Fruit fly (Drosophila melanogaster) whole organism, embryonic: ENCODE data around the gene MICU3.

Experiments
- CG10979 ChIP-seq: fragments of 200-800 bp; sonication (Bioruptor generic); optimal IDR thresholded peaks from 2 replicates; lab custom pipeline; 2018; ENCODE audit warnings: missing biosample characterization, mild to moderate bottlenecking, missing genetic modification characterization, moderate library complexity
- CG12236 ChIP-seq: fragments of 200-800 bp; sonication (Bioruptor generic); optimal IDR thresholded peaks from 2 replicates; lab custom pipeline; 2016; ENCODE audit warnings: missing biosample characterization, missing genetic modification characterization
- CG15479 ChIP-seq: fragments of 200-800 bp; sonication (Bioruptor generic); optimal IDR thresholded peaks from 3 replicates; lab custom pipeline; 2019; ENCODE audit warnings: missing biosample characterization, mild to moderate bottlenecking, missing genetic modification characterization, moderate library complexity
- CG17361 ChIP-seq: fragments of 200-800 bp; sonication (Bioruptor generic); IDR thresholded peaks from 3 replicates; pipeline ENCODE4 v1.3.6; 2022; ENCODE audit warnings: missing biosample characterization, missing genetic modification characterization
- CG17568 ChIP-seq: fragments of 200-800 bp; sonication (Bioruptor generic); optimal IDR thresholded peaks from 2 replicates; lab custom pipeline; 2018; ENCODE audit warnings: missing biosample characterization, mild to moderate bottlenecking, missing genetic modification characterization, moderate library complexity
- CG17612 ChIP-seq: fragments of 200-800 bp; sonication (Bioruptor generic); IDR thresholded peaks from 2 replicates; pipeline ENCODE4 v1.3.6; 2022; ENCODE audit warnings: missing biosample characterization, missing genetic modification characterization
- CG17829 ChIP-seq: fragments of 200-800 bp; optimal IDR thresholded peaks from 2 replicates; lab custom pipeline; 2019; ENCODE audit warnings: missing biosample characterization, mild to moderate bottlenecking, missing genetic modification characterization, moderate library complexity
- CG18619 ChIP-seq: fragments of 200-800 bp; sonication (Bioruptor generic); optimal IDR thresholded peaks from 3 replicates; lab custom pipeline; 2017; ENCODE audit warnings: missing biosample characterization, mild to moderate bottlenecking, missing genetic modification characterization
- CG4820 ChIP-seq: fragments of 200-800 bp; sonication (Bioruptor generic); optimal IDR thresholded peaks from 3 replicates; lab custom pipeline; 2016; ENCODE audit warnings: missing biosample characterization, missing genetic modification characterization
- CG5180 ChIP-seq: fragments of 200-800 bp; sonication (Bioruptor generic); optimal IDR thresholded peaks from 3 replicates; lab custom pipeline; 2017; ENCODE audit warnings: missing biosample characterization, missing genetic modification characterization, mild to moderate bottlenecking, moderate library complexity, missing genetic modification reagents
- CG6765 ChIP-seq: fragments of 200-800 bp; sonication (Bioruptor generic); optimal IDR thresholded peaks from 3 replicates; lab custom pipeline; 2017; ENCODE audit warnings: missing biosample characterization, mild to moderate bottlenecking, missing genetic modification characterization
- CG6791 ChIP-seq: fragments of 200-800 bp; sonication (Bioruptor generic); IDR thresholded peaks from 3 replicates; pipeline ENCODE4 v1.3.6; 2022; ENCODE audit warnings: missing biosample characterization, missing genetic modification characterization; ENCODE audit not compliant: partially characterized antibody
- CG7839 ChIP-seq: fragments of 200-800 bp; sonication (Bioruptor generic); optimal IDR thresholded peaks from 3 replicates; lab custom pipeline; 2018; ENCODE audit warnings: missing biosample characterization, mild to moderate bottlenecking, missing genetic modification characterization, moderate library complexity
- CG7928 ChIP-seq: fragments of 200-800 bp; sonication (Bioruptor generic); optimal IDR thresholded peaks from 2 replicates; lab custom pipeline; 2017; ENCODE audit warnings: missing biosample characterization, mild to moderate bottlenecking, missing genetic modification characterization
- CG7963 ChIP-seq: fragments of 200-800 bp; sonication (Bioruptor generic); IDR thresholded peaks from 3 replicates; pipeline ENCODE4 v1.3.6; 2022; ENCODE audit warnings: missing biosample characterization, missing genetic modification characterization; ENCODE audit not compliant: partially characterized antibody
- CG7987 ChIP-seq: fragments of 200-800 bp; sonication (Bioruptor generic); optimal IDR thresholded peaks from 2 replicates; lab custom pipeline; 2018; ENCODE audit warnings: missing biosample characterization, mild to moderate bottlenecking, missing genetic modification characterization, moderate library complexity
- CG8388 ChIP-seq: fragments of 200-800 bp; sonication (Bioruptor generic); optimal IDR thresholded peaks from 2 replicates; lab custom pipeline; 2019; ENCODE audit warnings: missing biosample characterization, mild to moderate bottlenecking, missing genetic modification characterization, moderate library complexity
- CkIIα-i1 ChIP-seq: fragments of 200-800 bp; sonication (Bioruptor generic); IDR thresholded peaks from 2 replicates; pipeline ENCODE4 v1.3.6; 2022; ENCODE audit warnings: missing biosample characterization, missing genetic modification characterization
- Dip2 ChIP-seq: fragments of 200-800 bp; sonication (Bioruptor generic); IDR thresholded peaks from 2 replicates; pipeline ENCODE4 v1.3.6; 2022; ENCODE audit warnings: missing biosample characterization, missing genetic modification characterization
- H2.0 ChIP-seq: fragments of 200-800 bp; sonication (Bioruptor generic); IDR thresholded peaks from 2 replicates; pipeline ENCODE4 v1.3.6; 2022; ENCODE audit warnings: missing biosample characterization, missing genetic modification characterization
- Hmx ChIP-seq: fragments of 200-800 bp; sonication (Bioruptor generic); optimal IDR thresholded peaks from 2 replicates; lab custom pipeline; 2016; ENCODE audit warnings: missing biosample characterization, missing genetic modification characterization
- Kr ChIP-seq: fragments of 200-800 bp; sonication (Bioruptor generic); optimal IDR thresholded peaks from 2 replicates; lab custom pipeline; 2017; ENCODE audit warnings: missing biosample characterization, mild to moderate bottlenecking, missing genetic modification characterization
- Mad ChIP-seq: fragments of 200-800 bp; sonication (Bioruptor generic); optimal IDR thresholded peaks from 2 replicates; lab custom pipeline; 2016; ENCODE audit warnings: missing biosample characterization, missing genetic modification characterization
- Nf-YC ChIP-seq: fragments of 200-800 bp; optimal IDR thresholded peaks from 3 replicates; lab custom pipeline; 2019; ENCODE audit warnings: missing biosample characterization, mild to moderate bottlenecking, missing genetic modification characterization, moderate library complexity
- Optix ChIP-seq: fragments of 200-800 bp; sonication (Bioruptor generic); IDR thresholded peaks from 3 replicates; pipeline ENCODE4 v1.3.6; 2022; ENCODE audit warnings: missing biosample characterization, missing genetic modification characterization
- PHDP ChIP-seq: fragments of 200-800 bp; sonication (Bioruptor generic); optimal IDR thresholded peaks from 3 replicates; lab custom pipeline; 2018; ENCODE audit warnings: missing biosample characterization, mild to moderate bottlenecking, missing genetic modification characterization, moderate library complexity
- Rfx ChIP-seq: fragments of 200-800 bp; sonication (Bioruptor generic); IDR thresholded peaks from 2 replicates; pipeline ENCODE4 v1.3.6; 2022; ENCODE audit warnings: missing biosample characterization, missing genetic modification characterization
- Stat92E ChIP-seq, 3 experiments: fragments of >200 bp in 2 of 3; fragments of 200-800 bp in 1 of 3; sonication (Bioruptor generic) in 1 of 3; optimal IDR thresholded peaks; 2 replicates each; lab custom pipeline; 2017 to 2019; ENCODE audit warnings: missing biosample characterization in 3 of 3, missing genetic modification characterization in 3 of 3, mild to moderate bottlenecking in 1 of 3, moderate library complexity in 1 of 3
- Xbp1 ChIP-seq: fragments of 200-800 bp; sonication (Bioruptor generic); optimal IDR thresholded peaks from 3 replicates; lab custom pipeline; 2016; ENCODE audit warnings: missing biosample characterization, mild to moderate bottlenecking, missing genetic modification characterization
- bbx ChIP-seq: fragments of 200-800 bp; sonication (Bioruptor generic); IDR thresholded peaks from 2 replicates; pipeline ENCODE4 v1.3.6; 2022; ENCODE audit warnings: missing biosample characterization, missing genetic modification characterization; ENCODE audit not compliant: partially characterized antibody
- corto ChIP-seq: fragments of 200-800 bp; sonication (Bioruptor generic); optimal IDR thresholded peaks from 2 replicates; lab custom pipeline; 2016; ENCODE audit warnings: missing biosample characterization, mild to moderate bottlenecking, missing genetic modification characterization, moderate library complexity
- crol ChIP-seq: fragments of 200-800 bp; sonication (Bioruptor generic); IDR thresholded peaks from 2 replicates; pipeline ENCODE4 v1.3.6; 2022; ENCODE audit warnings: missing biosample characterization, missing genetic modification characterization
- dmrt99B ChIP-seq: fragments of 200-800 bp; sonication (Bioruptor generic); optimal IDR thresholded peaks from 2 replicates; lab custom pipeline; 2018; ENCODE audit warnings: missing biosample characterization, mild to moderate bottlenecking, missing genetic modification characterization, moderate library complexity
- dpn ChIP-seq, 2 experiments: fragments of 200-800 bp; sonication (Bioruptor generic); optimal IDR thresholded peaks; 3 replicates each; lab custom pipeline; 2016; ENCODE audit warnings: missing biosample characterization in 2 of 2, missing genetic modification characterization in 2 of 2
- dysf ChIP-seq: fragments of 200-800 bp; sonication (Bioruptor generic); IDR thresholded peaks from 3 replicates; pipeline ENCODE4 v1.3.6; 2022; ENCODE audit warnings: missing biosample characterization, missing genetic modification characterization
- exex ChIP-seq: fragments of 200-800 bp; sonication (Bioruptor generic); optimal IDR thresholded peaks from 4 replicates; lab custom pipeline; 2018; ENCODE audit warnings: missing biosample characterization, mild to moderate bottlenecking, missing genetic modification characterization, moderate library complexity
- eyg ChIP-seq: fragments of 200-800 bp; sonication (Bioruptor generic); optimal IDR thresholded peaks from 3 replicates; lab custom pipeline; 2016; ENCODE audit warnings: missing biosample characterization, missing genetic modification characterization
- fd102C ChIP-seq: fragments of 200-800 bp; sonication (Bioruptor generic); optimal IDR thresholded peaks from 2 replicates; lab custom pipeline; 2018; ENCODE audit warnings: missing biosample characterization, mild to moderate bottlenecking, missing genetic modification characterization, moderate library complexity
- fd3F ChIP-seq: fragments of 200-800 bp; sonication (Bioruptor generic); optimal IDR thresholded peaks from 2 replicates; lab custom pipeline; 2018; ENCODE audit warnings: missing biosample characterization, mild to moderate bottlenecking, missing genetic modification characterization, moderate library complexity
- gsb-n ChIP-seq: fragments of 200-800 bp; sonication (Bioruptor generic); optimal IDR thresholded peaks from 3 replicates; lab custom pipeline; 2018; ENCODE audit warnings: missing biosample characterization, mild to moderate bottlenecking, missing genetic modification characterization
- her ChIP-seq: fragments of 200-800 bp; sonication (Bioruptor generic); optimal IDR thresholded peaks from 2 replicates; lab custom pipeline; 2016; ENCODE audit warnings: missing biosample characterization, missing genetic modification characterization
- knrl ChIP-seq: fragments of 200-800 bp; sonication (Bioruptor generic); IDR thresholded peaks from 3 replicates; pipeline ENCODE4 v1.3.6; 2022; ENCODE audit warnings: missing biosample characterization, missing genetic modification characterization; ENCODE audit not compliant: partially characterized antibody
- pzg ChIP-seq: fragments of 200-800 bp; sonication (Bioruptor generic); optimal IDR thresholded peaks from 3 replicates; lab custom pipeline; 2018; ENCODE audit warnings: missing biosample characterization, mild to moderate bottlenecking, missing genetic modification characterization, moderate library complexity
- sens ChIP-seq: fragments of 200-800 bp; sonication (Bioruptor generic); peaks from one replicate; lab custom pipeline; 2016; ENCODE audit warnings: missing biosample characterization, missing genetic modification characterization
- slbo ChIP-seq: fragments of 200-800 bp; sonication (Bioruptor generic); IDR thresholded peaks from 2 replicates; pipeline ENCODE4 v1.3.6; 2022; ENCODE audit warnings: missing biosample characterization, missing genetic modification characterization
- ssp ChIP-seq: fragments of 200-800 bp; sonication (Bioruptor generic); IDR thresholded peaks from 2 replicates; pipeline ENCODE4 v1.3.6; 2022; ENCODE audit warnings: missing biosample characterization, missing genetic modification characterization
- trem ChIP-seq: fragments of 200-800 bp; optimal IDR thresholded peaks from 3 replicates; lab custom pipeline; 2019; ENCODE audit warnings: missing biosample characterization, mild to moderate bottlenecking, missing genetic modification characterization, moderate library complexity
- wdn ChIP-seq: fragments of 200-800 bp; sonication (Bioruptor generic); IDR thresholded peaks from 2 replicates; pipeline ENCODE4 v1.3.6; 2022; ENCODE audit warnings: missing biosample characterization, missing genetic modification characterization
- wor ChIP-seq: fragments of 200-800 bp; sonication (Bioruptor generic); IDR thresholded peaks from 2 replicates; pipeline ENCODE4 v1.3.6; 2022; ENCODE audit warnings: missing biosample characterization, missing genetic modification characterization
- z ChIP-seq: fragments of 200-800 bp; sonication (Bioruptor generic); IDR thresholded peaks from 3 replicates; pipeline ENCODE4 v1.3.6; 2022; ENCODE audit warnings: missing biosample characterization, missing genetic modification characterization

MICU3 gene

dm6 chr3R:19877427-19878076, 30.4 kb downstream of the MICU3 start, which contains the start of the genes CG17186 and Arc42 (continued):
- no peak for TF ChIP-seq CG15479 (GFP tag; lab: Kevin White, UChicago)
- no peak for TF ChIP-seq CG17568 (GFP tag; lab: Kevin White, UChicago)
- TF ChIP-seq CG7928: peak; percentile 10
- TF ChIP-seq fd3F (GFP tag; lab: Kevin White, UChicago): no peak
- TF ChIP-seq CG7987 (GFP tag; lab: Kevin White, UChicago): no peak
- peak; percentile 31; the same call in 1 of the 3 replicates for TF ChIP-seq CG17361
- TF ChIP-seq dpn (GFP tag; optimal IDR thresholded peaks at IDR 0.05; lab: Kevin White, UChicago): no peak
- TF ChIP-seq Kr: no peak
- peak in 1 of 3 experiments; percentile 24 for TF ChIP-seq Stat92E (GFP tag; optimal IDR thresholded peaks at IDR 0.05; lab: Kevin White, UChicago)
- TF ChIP-seq z: no peak
- TF ChIP-seq eyg: no peak
- no peak for TF ChIP-seq CG5180 (GFP tag; lab: Kevin White, UChicago)
- TF ChIP-seq CG17829 (tag; lab: Kevin White, UChicago): peak; percentile 9
- TF ChIP-seq Hmx (GFP tag; lab: Kevin White, UChicago): no peak
- no peak for TF ChIP-seq CG7839 (tag; lab: Kevin White, UChicago)
- TF ChIP-seq crol (GFP tag; lab: Robert Waterston, UW): no peak
- no peak for TF ChIP-seq CG18619 (GFP tag; lab: Kevin White, UChicago)
- peak; percentile 71 for TF ChIP-seq trem (tag; lab: Kevin White, UChicago)
- TF ChIP-seq Mad (GFP tag; lab: Kevin White, UChicago): no peak
- TF ChIP-seq Optix (GFP tag; lab: Robert Waterston, UW): no peak
- no peak for TF ChIP-seq corto (GFP tag; lab: Kevin White, UChicago)
- TF ChIP-seq dysf (GFP tag; lab: Robert Waterston, UW): no peak
- TF ChIP-seq Xbp1 (GFP tag; lab: Kevin White, UChicago): peak; percentile 22
- no peak for TF ChIP-seq CkIIα-i1 (GFP tag; lab: Robert Waterston, UW)
- peak; percentile 29 for TF ChIP-seq gsb-n (tag; lab: Kevin White, UChicago)
- no peak for TF ChIP-seq CG12236 (GFP tag; lab: Kevin White, UChicago)
- TF ChIP-seq bbx (GFP tag; lab: Robert Waterston, UW): no peak
- no peak for TF ChIP-seq CG6765 (GFP tag; lab: Kevin White, UChicago)
- no peak for TF ChIP-seq wor (GFP tag; lab: Robert Waterston, UW)
- TF ChIP-seq fd102C: no peak
- no peak for TF ChIP-seq wdn (GFP tag; lab: Robert Waterston, UW)
- peak; percentile 71 for TF ChIP-seq pzg (GFP tag; lab: Kevin White, UChicago)
- no peak for TF ChIP-seq ssp (GFP tag; lab: Robert Waterston, UW)
- no peak for TF ChIP-seq CG17612 (GFP tag; lab: Robert Waterston, UW)
- no peak for TF ChIP-seq her (GFP tag; lab: Kevin White, UChicago)
- peak; percentile 3 for TF ChIP-seq exex (tag; lab: Kevin White, UChicago)
- TF ChIP-seq Rfx (GFP tag; lab: Robert Waterston, UW): no peak
- peak; percentile 19 for TF ChIP-seq Nf-YC
- TF ChIP-seq CG6791: 0 out of 3 replicates have a peak, but pooled peaks have one; percentile 42
- TF ChIP-seq Dip2: no peak
- TF ChIP-seq PHDP (tag; lab: Kevin White, UChicago): peak; percentile 6
- TF ChIP-seq CG4820 (GFP tag; lab: Kevin White, UChicago): no peak
- peak; percentile 82 for TF ChIP-seq sens
- no peak for TF ChIP-seq CG7963
- TF ChIP-seq CG10979 (tag; lab: Kevin White, UChicago): no peak
- peak; percentile 13; the same call in 1 of the 3 replicates for TF ChIP-seq knrl (GFP tag; lab: Robert Waterston, UW)
- no peak for TF ChIP-seq slbo
- peak; percentile 19 for TF ChIP-seq CG8388 (GFP tag; lab: Kevin White, UChicago)
- no peak for TF ChIP-seq H2.0 (GFP tag; lab: Robert Waterston, UW)
- no peak for TF ChIP-seq dmrt99B (tag; lab: Kevin White, UChicago)
